Worm (Caenorhabditis elegans) whole organism, L4 larva: ENCODE results near the gene mip-1.

Experiments
- F26F4.8 ChIP-seq: fragments of 200-800 bp; sonication (Bioruptor generic); conservative IDR thresholded peaks from 2 replicates; pipeline ENCODE4 v1.3.6; 2022; ENCODE audit warnings: missing genetic modification characterization, missing compliant biosample characterization
- F44E2.7 ChIP-seq: fragments of 200-800 bp; sonication (Bioruptor generic); IDR thresholded peaks from 2 replicates; pipeline ENCODE4 v2.1.2; 2022; ENCODE audit warnings: missing genetic modification characterization, missing compliant biosample characterization
- F49E8.2 ChIP-seq: sonication (generic microtip); optimal IDR thresholded peaks from 2 replicates; lab custom pipeline; 2016; ENCODE audit warnings: missing compliant biosample characterization, mild to moderate bottlenecking, missing genetic modification characterization, borderline replicate concordance
- R02D3.7 ChIP-seq: fragments of 150-350 bp; sonication (generic microtip); optimal IDR thresholded peaks from 3 replicates; lab custom pipeline; 2014; ENCODE audit warnings: missing biosample characterization, missing genetic modification characterization
- T20F7.1 ChIP-seq: fragments of 200-800 bp; sonication (Bioruptor generic); optimal IDR thresholded peaks from 2 replicates; lab custom pipeline; 2018; ENCODE audit warnings: mild to moderate bottlenecking, missing genetic modification characterization, missing compliant biosample characterization
- Y105C5A.15 ChIP-seq: fragments of 200-800 bp; sonication (Bioruptor generic); IDR thresholded peaks from 2 replicates; pipeline ENCODE4 v1.3.6; 2022; ENCODE audit warnings: missing genetic modification characterization, missing compliant biosample characterization
- ZK546.5 ChIP-seq, 2 experiments: sonication (generic microtip); optimal IDR thresholded peaks; 2 replicates each; lab custom pipeline; 2017; ENCODE audit warnings: missing biosample characterization in 2 of 2, missing genetic modification characterization in 2 of 2
- aly-2 ChIP-seq: sonication (generic microtip); optimal IDR thresholded peaks from 2 replicates; lab custom pipeline; 2018; ENCODE audit warnings: missing biosample characterization, missing genetic modification characterization
- ama-1 ChIP-seq: fragments of 150-350 bp; optimal IDR thresholded peaks from 2 replicates; lab custom pipeline; 2014; ENCODE audit warnings: inconsistent platforms, mixed read lengths
- arid-1 ChIP-seq: fragments of 200-800 bp; sonication (Bioruptor generic); conservative IDR thresholded peaks from 2 replicates; pipeline ENCODE4 v1.3.6; 2022; ENCODE audit warnings: missing genetic modification reagents, missing genetic modification characterization, missing compliant biosample characterization
- ceh-32 ChIP-seq: sonication (generic microtip); optimal IDR thresholded peaks from 2 replicates; lab custom pipeline; 2016; ENCODE audit warnings: mild to moderate bottlenecking, missing genetic modification characterization, missing compliant biosample characterization; ENCODE audit not compliant: poor library complexity
- ceh-62 ChIP-seq: sonication (generic microtip); optimal IDR thresholded peaks from 2 replicates; lab custom pipeline; 2017; ENCODE audit warnings: missing biosample characterization, missing genetic modification characterization
- ces-1 ChIP-seq: fragments of 150-350 bp; sonication (generic microtip); optimal IDR thresholded peaks from 4 replicates; lab custom pipeline; 2014; ENCODE audit warnings: missing biosample characterization, missing genetic modification reagents, missing genetic modification characterization
- daf-12 ChIP-seq: fragments of 150-350 bp; optimal IDR thresholded peaks from 2 replicates; lab custom pipeline; 2014; ENCODE audit warnings: missing biosample characterization, missing genetic modification reagents, missing genetic modification characterization
- daf-19 ChIP-seq: fragments of 200-800 bp; sonication (Bioruptor generic); conservative IDR thresholded peaks from 2 replicates; pipeline ENCODE4 v1.3.6; 2022; ENCODE audit warnings: missing genetic modification characterization, missing compliant biosample characterization
- daf-8 ChIP-seq: fragments of 200-800 bp; sonication (Bioruptor generic); IDR thresholded peaks from 2 replicates; pipeline ENCODE4 v1.3.6; 2022; ENCODE audit warnings: missing genetic modification characterization, missing compliant biosample characterization
- dmd-6 ChIP-seq: fragments of 200-800 bp; sonication (Bioruptor generic); IDR thresholded peaks from 2 replicates; pipeline ENCODE4 v1.3.6; 2022; ENCODE audit warnings: missing genetic modification reagents, missing genetic modification characterization, missing compliant biosample characterization
- dmd-9 ChIP-seq: fragments of 200-800 bp; sonication (Bioruptor generic); IDR thresholded peaks from 2 replicates; pipeline ENCODE4 v1.3.6; 2022; ENCODE audit warnings: missing genetic modification reagents, missing genetic modification characterization, missing compliant biosample characterization
- dpl-1 ChIP-seq: fragments of 150-350 bp; optimal IDR thresholded peaks from 2 replicates; lab custom pipeline; 2014; ENCODE audit warnings: missing biosample characterization, missing genetic modification reagents, missing genetic modification characterization
- egl-43 ChIP-seq: fragments of 200-800 bp; sonication (Bioruptor generic); IDR thresholded peaks from 2 replicates; pipeline ENCODE4 v1.3.6; 2022; ENCODE audit warnings: missing genetic modification reagents, missing genetic modification characterization, missing compliant biosample characterization
- fkh-10 ChIP-seq: fragments of 150-350 bp; optimal IDR thresholded peaks from 2 replicates; lab custom pipeline; 2014; ENCODE audit warnings: missing biosample characterization, missing genetic modification reagents, missing genetic modification characterization
- fos-1 ChIP-seq: fragments of 150-350 bp; optimal IDR thresholded peaks from 2 replicates; lab custom pipeline; 2014; ENCODE audit warnings: missing biosample characterization, missing genetic modification characterization
- hlh-11 ChIP-seq: fragments of 200-800 bp; sonication (Bioruptor generic); optimal IDR thresholded peaks from 2 replicates; lab custom pipeline; 2018; ENCODE audit warnings: mild to moderate bottlenecking, missing genetic modification characterization, missing compliant biosample characterization
- jun-1 ChIP-seq: fragments of 150-350 bp; optimal IDR thresholded peaks from 2 replicates; lab custom pipeline; 2014; ENCODE audit warnings: missing biosample characterization, missing genetic modification reagents, missing genetic modification characterization
- lim-7 ChIP-seq: fragments of 200-800 bp; sonication (Bioruptor generic); IDR thresholded peaks from 2 replicates; pipeline ENCODE4 v1.3.6; 2022; ENCODE audit warnings: missing genetic modification characterization, missing compliant biosample characterization
- lin-13 ChIP-seq: fragments of 150-350 bp; optimal IDR thresholded peaks from 2 replicates; lab custom pipeline; 2014; ENCODE audit warnings: missing biosample characterization, missing genetic modification reagents, missing genetic modification characterization
- lin-29 ChIP-seq: fragments of 200-800 bp; sonication (Bioruptor generic); IDR thresholded peaks from 2 replicates; pipeline ENCODE4 v1.3.6; 2022; ENCODE audit warnings: missing genetic modification reagents, missing genetic modification characterization, missing compliant biosample characterization
- lin-38 ChIP-seq: fragments of 200-800 bp; sonication (Bioruptor generic); IDR thresholded peaks from 2 replicates; pipeline ENCODE4 v1.3.6; 2022; ENCODE audit warnings: missing genetic modification reagents, missing genetic modification characterization, missing compliant biosample characterization
- madf-9 ChIP-seq: fragments of 200-800 bp; sonication (Bioruptor generic); conservative IDR thresholded peaks from 2 replicates; pipeline ENCODE4 v1.3.6; 2022; ENCODE audit warnings: missing genetic modification reagents, missing genetic modification characterization, missing compliant biosample characterization
- mdt-29 ChIP-seq: fragments of 200-800 bp; sonication (Bioruptor generic); IDR thresholded peaks from 2 replicates; pipeline ENCODE4 v1.3.6; 2022; ENCODE audit warnings: missing genetic modification reagents, missing genetic modification characterization, missing compliant biosample characterization
- mxl-2 ChIP-seq: fragments of 200-800 bp; sonication (Bioruptor generic); conservative IDR thresholded peaks from 2 replicates; pipeline ENCODE4 v1.3.6; 2022; ENCODE audit warnings: missing genetic modification reagents, missing genetic modification characterization, missing compliant biosample characterization
- nhr-237 ChIP-seq: sonication (generic microtip); optimal IDR thresholded peaks from 2 replicates; lab custom pipeline; 2017; ENCODE audit warnings: missing biosample characterization, missing genetic modification characterization
- nhr-25 ChIP-seq: sonication (generic microtip); optimal IDR thresholded peaks from 2 replicates; lab custom pipeline; 2017; ENCODE audit warnings: missing genetic modification characterization, mild to moderate bottlenecking, missing compliant biosample characterization, antibody characterized with exemption, moderate library complexity, borderline replicate concordance; ENCODE audit not compliant: insufficient read depth
- nhr-28 ChIP-seq: fragments of 150-350 bp; optimal IDR thresholded peaks from 2 replicates; lab custom pipeline; 2014; ENCODE audit warnings: missing biosample characterization, missing genetic modification characterization
- nhr-77 ChIP-seq: fragments of 150-350 bp; optimal IDR thresholded peaks from 2 replicates; lab custom pipeline; 2014; ENCODE audit warnings: missing biosample characterization, missing genetic modification characterization
- php-3 ChIP-seq: fragments of 200-800 bp; sonication (Bioruptor generic); IDR thresholded peaks from 2 replicates; pipeline ENCODE4 v1.3.6; 2022; ENCODE audit warnings: missing genetic modification reagents, missing genetic modification characterization, missing compliant biosample characterization
- pqm-1 ChIP-seq: sonication (generic microtip); optimal IDR thresholded peaks from 2 replicates; lab custom pipeline; 2017; ENCODE audit warnings: missing biosample characterization, missing genetic modification characterization
- rbr-2 ChIP-seq: sonication (generic microtip); optimal IDR thresholded peaks from 2 replicates; lab custom pipeline; 2016; ENCODE audit warnings: missing genotype, missing genetic modification characterization, missing compliant biosample characterization
- saeg-2 ChIP-seq: fragments of 200-800 bp; sonication (Bioruptor generic); IDR thresholded peaks from 2 replicates; pipeline ENCODE4 v1.3.6; 2022; ENCODE audit warnings: missing genetic modification reagents, missing genetic modification characterization, missing compliant biosample characterization
- set-16 ChIP-seq: fragments of 200-800 bp; sonication (Bioruptor generic); IDR thresholded peaks from 2 replicates; pipeline ENCODE4 v1.3.6; 2022; ENCODE audit warnings: missing genetic modification reagents, missing genetic modification characterization, missing compliant biosample characterization
- snpc-1.2 ChIP-seq: fragments of 200-800 bp; sonication (Bioruptor generic); IDR thresholded peaks from 2 replicates; pipeline ENCODE4 v1.3.6; 2022; ENCODE audit warnings: missing genetic modification reagents, missing genetic modification characterization, missing compliant biosample characterization
- spr-1 ChIP-seq: sonication (generic microtip); optimal IDR thresholded peaks from 2 replicates; lab custom pipeline; 2016; ENCODE audit warnings: mild to moderate bottlenecking, missing genetic modification characterization, missing compliant biosample characterization
- spr-3 ChIP-seq: fragments of 200-800 bp; sonication (Bioruptor generic); optimal IDR thresholded peaks from 2 replicates; lab custom pipeline; 2018; ENCODE audit warnings: mild to moderate bottlenecking, missing genetic modification characterization, missing compliant biosample characterization
- tra-1 ChIP-seq: fragments of 200-800 bp; sonication (Bioruptor generic); IDR thresholded peaks from 2 replicates; pipeline ENCODE4 v1.3.6; 2022; ENCODE audit warnings: missing genetic modification reagents, missing genetic modification characterization, missing compliant biosample characterization
- unc-130 ChIP-seq: sonication (generic microtip); optimal IDR thresholded peaks from 2 replicates; lab custom pipeline; 2016; ENCODE audit warnings: missing genetic modification reagents, missing genetic modification characterization, missing compliant biosample characterization
- unc-39 ChIP-seq: sonication (generic microtip); optimal IDR thresholded peaks from 2 replicates; lab custom pipeline; 2017; ENCODE audit warnings: missing biosample characterization, missing genetic modification characterization
- unc-62 ChIP-seq, 3 experiments: fragments of 150-350 bp in 1 of 3; sonication (generic microtip); optimal IDR thresholded peaks in 2 of 3; peaks in 1 of 3; 1 replicate in 1 of 3; 2 replicates in 2 of 3; lab custom pipeline; 2014 to 2017; ENCODE audit warnings: missing biosample characterization in 3 of 3, missing genetic modification characterization in 3 of 3, missing genetic modification reagents in 3 of 3, missing genotype in 1 of 3
- zfp-2 ChIP-seq: sonication (generic microtip); optimal IDR thresholded peaks from 2 replicates; lab custom pipeline; 2016; ENCODE audit warnings: mild to moderate bottlenecking, missing genetic modification characterization, missing compliant biosample characterization
- zfp-3 ChIP-seq: fragments of 200-800 bp; sonication (Bioruptor generic); conservative IDR thresholded peaks from 2 replicates; pipeline ENCODE4 v1.3.6; 2022; ENCODE audit warnings: missing genetic modification reagents, missing genetic modification characterization, missing compliant biosample characterization
- ztf-11 ChIP-seq: fragments of 150-350 bp; optimal IDR thresholded peaks from 2 replicates; lab custom pipeline; 2014; ENCODE audit warnings: missing biosample characterization, missing genetic modification characterization
- ztf-7 ChIP-seq: fragments of 150-350 bp; optimal IDR thresholded peaks from 2 replicates; lab custom pipeline; 2014; ENCODE audit warnings: missing biosample characterization, missing genetic modification characterization

The mip-1 gene

DNA sequence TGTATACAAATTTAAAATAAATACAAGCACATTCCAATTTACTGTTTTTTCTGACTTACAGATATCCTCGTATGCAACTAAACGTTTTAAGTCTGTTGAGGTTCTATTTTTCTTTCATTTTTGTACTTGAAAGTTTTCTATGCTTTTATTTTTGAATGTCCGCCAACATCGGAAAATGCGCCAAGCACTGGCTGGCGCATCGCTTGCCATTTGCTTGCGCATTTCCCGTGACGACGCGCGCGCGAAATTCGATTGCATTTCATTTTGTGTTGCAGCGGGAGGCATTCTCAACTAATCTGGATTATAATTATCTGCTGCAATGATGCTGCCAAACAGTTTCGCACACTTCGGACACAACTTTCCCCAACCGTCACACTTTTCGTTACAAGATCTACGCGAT, 35.9 kb upstream of the mip-1 start, which contains the start of gene fbxl-2 (continued):
- TF ChIP-seq ces-1 (GFP tag; lab: Kevin White, UChicago) (no peak), rbr-2 (tag; lab: Kevin White, UChicago) (peak; percentile 94), daf-12 (tag; lab: Kevin White, UChicago) (no peak), dmd-9 (peak; percentile 87), lim-7 (GFP tag; lab: Robert Waterston, UW) (peak; percentile 51; the same call in 1 of the 2 replicates), unc-62 (GFP tag; optimal IDR thresholded peaks at IDR 0.05 in 1 of 2; lab: Kevin White, UChicago) (peak in 1 of 2 experiments; percentile 92), unc-62 (tag; optimal IDR thresholded peaks at IDR 0.05; lab: Kevin White, UChicago) (no peak), arid-1 (GFP tag; lab: Robert Waterston, UW) (peak; percentile 88), lin-38 (GFP tag; lab: Robert Waterston, UW) (peak; percentile 94), spr-3 (peak; percentile 75), lin-13 (GFP tag; lab: Kevin White, UChicago) (peak; percentile 94), nhr-77 (tag; lab: Kevin White, UChicago) (peak; percentile 94), F49E8.2 (tag; lab: Kevin White, UChicago) (peak; percentile 28), jun-1 (peak; percentile 65), pqm-1 (peak; percentile 51), mxl-2 (GFP tag; lab: Robert Waterston, UW) (0 out of 2 replicates have a peak, but pooled peaks have one; percentile 57), F44E2.7 (GFP tag; lab: Robert Waterston, UW) (no peak), ama-1 (lab: Kevin White, UChicago) (peak; percentile 59), fkh-10 (peak; percentile 96), snpc-1.2 (GFP tag; lab: Robert Waterston, UW) (0 out of 2 replicates have a peak, but pooled peaks have one; percentile 54), unc-39 (tag; lab: Kevin White, UChicago) (no peak), Y105C5A.15 (peak; percentile 75; the same call in 1 of the 2 replicates), zfp-2 (peak; percentile 71), T20F7.1 (GFP tag; lab: Kevin White, UChicago) (no peak), tra-1 (GFP tag; lab: Robert Waterston, UW) (peak; percentile 84), mdt-29 (GFP tag; lab: Robert Waterston, UW) (peak; percentile 77), set-16 (GFP tag; lab: Robert Waterston, UW) (peak; percentile 47; the same call in 1 of the 2 replicates), ceh-62 (no peak), lin-29 (GFP tag; lab: Robert Waterston, UW) (peak; percentile 83), nhr-237 (no peak), F26F4.8 (GFP tag; lab: Robert Waterston, UW) (no peak), fos-1 (tag; lab: Kevin White, UChicago) (peak; percentile 3), zfp-3 (peak; percentile 90; the same call in 1 of the 2 replicates), ztf-7 (tag; lab: Kevin White, UChicago) (peak; percentile 84), dpl-1 (peak; percentile 100), R02D3.7 (tag; lab: Kevin White, UChicago) (peak; percentile 37), aly-2 (tag; lab: Kevin White, UChicago) (no peak), spr-1 (tag; lab: Kevin White, UChicago) (peak; percentile 87), ztf-11 (tag; lab: Kevin White, UChicago) (no peak), daf-19 (GFP tag; lab: Robert Waterston, UW) (no peak), hlh-11 (tag; lab: Kevin White, UChicago) (peak; percentile 89), unc-130 (GFP tag; lab: Kevin White, UChicago) (peak; percentile 71), nhr-28 (tag; lab: Kevin White, UChicago) (peak; percentile 76), nhr-25 (tag; lab: Kevin White, UChicago) (peak; percentile 68), egl-43 (GFP tag; lab: Robert Waterston, UW) (peak; percentile 82), daf-8 (GFP tag; lab: Robert Waterston, UW) (no peak), saeg-2 (peak; percentile 84), php-3 (GFP tag; lab: Robert Waterston, UW) (peak; percentile 73), dmd-6 (GFP tag; lab: Robert Waterston, UW) (peak; percentile 91), ceh-32 (tag; lab: Kevin White, UChicago) (peak; percentile 44), madf-9 (GFP tag; lab: Robert Waterston, UW) (peak; percentile 82), ZK546.5 (tag; optimal IDR thresholded peaks at IDR 0.05; lab: Kevin White, UChicago) (peak in 1 of 2 experiments; percentile 54)
